Worm (Caenorhabditis elegans): ENCODE measurements around the gene ZK809.1.

- TF ChIP-seq fos-1 (tag; optimal IDR thresholded peaks at IDR 0.05) (no peak), pha-4 (tag; optimal IDR thresholded peaks at IDR 0.05) (no peak)
Observed at ce11 chrIV:11659794-11660312, 18.0 kb downstream of the ZK809.1 start, which contains the start of gene ZK792.1.
